Fruit fly (Drosophila melanogaster) whole organism, embryonic: ENCODE measurements around the gene CG42716.

Source experiments
- CG10267 ChIP-seq: fragments of 200-800 bp; sonication (Bioruptor generic); optimal IDR thresholded peaks from 2 replicates; lab custom pipeline; 2018; ENCODE audit warnings: missing biosample characterization, mild to moderate bottlenecking, missing genetic modification characterization, moderate library complexity
- CG14050 ChIP-seq: fragments of 200-800 bp; sonication (Bioruptor generic); IDR thresholded peaks from 3 replicates; pipeline ENCODE4 v1.3.6; 2022; ENCODE audit warnings: missing biosample characterization, missing genetic modification characterization
- CG15514 ChIP-seq: fragments of 200-800 bp; sonication (Bioruptor generic); optimal IDR thresholded peaks from 3 replicates; lab custom pipeline; 2017; ENCODE audit warnings: missing biosample characterization, missing genetic modification characterization, mild to moderate bottlenecking, moderate library complexity, missing genetic modification reagents
- CG16813 ChIP-seq: fragments of 200-800 bp; sonication (Bioruptor generic); IDR thresholded peaks from 3 replicates; pipeline ENCODE4 v1.3.6; 2022; ENCODE audit warnings: missing biosample characterization, missing genetic modification characterization; ENCODE audit not compliant: partially characterized antibody
- CG2875 ChIP-seq: fragments of 200-800 bp; sonication (Bioruptor generic); optimal IDR thresholded peaks from 2 replicates; lab custom pipeline; 2017; ENCODE audit warnings: missing biosample characterization, mild to moderate bottlenecking, missing genetic modification characterization, missing genetic modification reagents
- CG3065 ChIP-seq: fragments of 200-800 bp; sonication (Bioruptor generic); optimal IDR thresholded peaks from 2 replicates; lab custom pipeline; 2016; ENCODE audit warnings: missing biosample characterization, missing genetic modification characterization
- CG34224 ChIP-seq: fragments of 200-800 bp; sonication (Bioruptor generic); IDR thresholded peaks from 3 replicates; pipeline ENCODE4 v1.3.6; 2022; ENCODE audit warnings: missing biosample characterization, missing genetic modification characterization; ENCODE audit not compliant: partially characterized antibody
- CG3726 ChIP-seq: fragments of 200-800 bp; sonication (Bioruptor generic); IDR thresholded peaks from 3 replicates; pipeline ENCODE4, ENCODE4 v1.3.6; 2022; ENCODE audit warnings: missing biosample characterization, missing genetic modification characterization
- CG4360 ChIP-seq: fragments of 200-800 bp; sonication (Bioruptor generic); IDR thresholded peaks from 2 replicates; pipeline ENCODE4 v1.3.6; 2022; ENCODE audit warnings: missing biosample characterization, missing genetic modification characterization
- CG43689 ChIP-seq: fragments of 200-800 bp; sonication (Bioruptor generic); IDR thresholded peaks from 2 replicates; pipeline ENCODE4 v1.3.6; 2022; ENCODE audit warnings: missing biosample characterization, missing genetic modification characterization
- CG5180 ChIP-seq: fragments of 200-800 bp; sonication (Bioruptor generic); optimal IDR thresholded peaks from 3 replicates; lab custom pipeline; 2017; ENCODE audit warnings: missing biosample characterization, missing genetic modification characterization, mild to moderate bottlenecking, moderate library complexity, missing genetic modification reagents
- CG8478 ChIP-seq: fragments of >200 bp; optimal IDR thresholded peaks from 2 replicates; lab custom pipeline; 2018
- Deaf1 ChIP-seq: fragments of 200-800 bp; optimal IDR thresholded peaks from 3 replicates; lab custom pipeline; 2019; ENCODE audit warnings: missing biosample characterization, mild to moderate bottlenecking, missing genetic modification characterization, moderate library complexity
- Dfd ChIP-seq, 2 experiments: fragments of >200 bp; optimal IDR thresholded peaks; 2 replicates each; lab custom pipeline; 2017; ENCODE audit warnings: missing biosample characterization in 2 of 2, missing genetic modification characterization in 2 of 2
- Ets97D ChIP-seq: fragments of 200-800 bp; sonication (Bioruptor generic); optimal IDR thresholded peaks from 3 replicates; lab custom pipeline; 2016; ENCODE audit warnings: missing biosample characterization, missing genetic modification characterization
- Fer2 ChIP-seq: fragments of 200-800 bp; sonication (Bioruptor generic); optimal IDR thresholded peaks from 2 replicates; lab custom pipeline; 2018; ENCODE audit warnings: missing biosample characterization, mild to moderate bottlenecking, missing genetic modification characterization, moderate library complexity
- GATAe ChIP-seq: fragments of 200-800 bp; sonication (Bioruptor generic); conservative IDR thresholded peaks from 2 replicates; pipeline ENCODE4 v1.3.6; 2022; ENCODE audit warnings: missing biosample characterization, missing genetic modification characterization
- Hey ChIP-seq: fragments of 200-800 bp; sonication (Bioruptor generic); optimal IDR thresholded peaks from 3 replicates; lab custom pipeline; 2018; ENCODE audit warnings: missing biosample characterization, mild to moderate bottlenecking, missing genetic modification characterization
- Hr3 ChIP-seq: fragments of 200-800 bp; sonication (Bioruptor generic); optimal IDR thresholded peaks from 3 replicates; lab custom pipeline; 2016; ENCODE audit warnings: missing biosample characterization, missing genetic modification characterization
- Hr51 ChIP-seq, 2 experiments: fragments of 200-800 bp; sonication (Bioruptor generic); optimal IDR thresholded peaks; 2 replicates in 1 of 2; 3 replicates in 1 of 2; lab custom pipeline; 2016 to 2018; ENCODE audit warnings: missing biosample characterization in 2 of 2, missing genetic modification characterization in 2 of 2, mild to moderate bottlenecking in 1 of 2, moderate library complexity in 1 of 2
- Lim3 ChIP-seq: fragments of 200-800 bp; sonication (Bioruptor generic); IDR thresholded peaks from 2 replicates; pipeline ENCODE4 v1.3.6; 2022; ENCODE audit warnings: missing biosample characterization, missing genetic modification characterization
- MESR4 ChIP-seq: fragments of 200-800 bp; sonication (Bioruptor generic); optimal IDR thresholded peaks from 2 replicates; lab custom pipeline; 2018; ENCODE audit warnings: missing biosample characterization, mild to moderate bottlenecking, missing genetic modification characterization, moderate library complexity
- Meics ChIP-seq: fragments of 200-800 bp; sonication (Bioruptor generic); optimal IDR thresholded peaks from 2 replicates; lab custom pipeline; 2017; ENCODE audit warnings: missing biosample characterization, mild to moderate bottlenecking, missing genetic modification characterization
- Mes4 ChIP-seq: fragments of 200-800 bp; sonication (Bioruptor generic); optimal IDR thresholded peaks from 2 replicates; lab custom pipeline; 2016; ENCODE audit warnings: missing biosample characterization, missing genetic modification characterization
- Mrtf ChIP-seq: fragments of 200-800 bp; sonication (Bioruptor generic); IDR thresholded peaks from 3 replicates; pipeline ENCODE4 v1.3.6; 2022; ENCODE audit warnings: missing biosample characterization, missing genetic modification characterization
- NC2α ChIP-seq: fragments of 200-800 bp; sonication (Bioruptor generic); optimal IDR thresholded peaks from 2 replicates; lab custom pipeline; 2016; ENCODE audit warnings: missing biosample characterization, missing genetic modification characterization
- NfI ChIP-seq: fragments of 200-800 bp; sonication (Bioruptor generic); optimal IDR thresholded peaks from 3 replicates; lab custom pipeline; 2018; ENCODE audit warnings: missing biosample characterization, mild to moderate bottlenecking, missing genetic modification characterization, moderate library complexity
- Opbp ChIP-seq: fragments of 200-800 bp; sonication (Bioruptor generic); IDR thresholded peaks from 3 replicates; pipeline ENCODE4 v1.3.6; 2022; ENCODE audit warnings: missing biosample characterization, missing genetic modification characterization; ENCODE audit not compliant: partially characterized antibody
- Ptx1 ChIP-seq: fragments of 200-800 bp; sonication (Bioruptor generic); IDR thresholded peaks from 2 replicates; pipeline ENCODE4 v1.3.6; 2022; ENCODE audit warnings: missing biosample characterization, missing genetic modification characterization
- Sry-δ ChIP-seq: fragments of 200-800 bp; sonication (Bioruptor generic); optimal IDR thresholded peaks from 2 replicates; lab custom pipeline; 2016; ENCODE audit warnings: missing biosample characterization, missing genetic modification characterization
- Xbp1 ChIP-seq: fragments of 200-800 bp; sonication (Bioruptor generic); optimal IDR thresholded peaks from 3 replicates; lab custom pipeline; 2016; ENCODE audit warnings: missing biosample characterization, mild to moderate bottlenecking, missing genetic modification characterization
- Xrp1 ChIP-seq: fragments of 200-800 bp; sonication (Bioruptor generic); IDR thresholded peaks from 2 replicates; pipeline ENCODE4 v1.3.6; 2022; ENCODE audit warnings: missing biosample characterization, missing genetic modification characterization
- abd-A ChIP-seq: fragments of 200-800 bp; sonication (Bioruptor generic); optimal IDR thresholded peaks from 3 replicates; lab custom pipeline; 2019; ENCODE audit warnings: missing biosample characterization, mild to moderate bottlenecking, missing genetic modification characterization, moderate library complexity
- bcd ChIP-seq: fragments of 200-800 bp; sonication (Bioruptor generic); optimal IDR thresholded peaks from 2 replicates; lab custom pipeline; 2017; ENCODE audit warnings: missing biosample characterization, mild to moderate bottlenecking, missing genetic modification characterization
- crc ChIP-seq: fragments of 200-800 bp; sonication (Bioruptor generic); optimal IDR thresholded peaks from 2 replicates; lab custom pipeline; 2016; ENCODE audit warnings: missing biosample characterization, missing genetic modification characterization
- danr ChIP-seq: fragments of 200-800 bp; sonication (Bioruptor generic); IDR thresholded peaks from 2 replicates; pipeline ENCODE4 v1.3.6; 2022; ENCODE audit warnings: missing biosample characterization, missing genetic modification characterization
- dm ChIP-seq: fragments of 200-800 bp; sonication (Bioruptor generic); optimal IDR thresholded peaks from 3 replicates; lab custom pipeline; 2016; ENCODE audit warnings: missing biosample characterization, missing genetic modification characterization
- dmrt99B ChIP-seq: fragments of 200-800 bp; sonication (Bioruptor generic); optimal IDR thresholded peaks from 2 replicates; lab custom pipeline; 2018; ENCODE audit warnings: missing biosample characterization, mild to moderate bottlenecking, missing genetic modification characterization, moderate library complexity
- dpn ChIP-seq, 2 experiments: fragments of 200-800 bp; sonication (Bioruptor generic); optimal IDR thresholded peaks; 3 replicates each; lab custom pipeline; 2016; ENCODE audit warnings: missing biosample characterization in 2 of 2, missing genetic modification characterization in 2 of 2
- esg ChIP-seq: fragments of 200-800 bp; sonication (Bioruptor generic); conservative IDR thresholded peaks from 2 replicates; pipeline ENCODE4 v1.3.6; 2022; ENCODE audit warnings: missing biosample characterization, missing genetic modification characterization
- gem ChIP-seq: fragments of 200-800 bp; sonication (Bioruptor generic); optimal IDR thresholded peaks from 2 replicates; lab custom pipeline; 2019; ENCODE audit warnings: missing biosample characterization, mild to moderate bottlenecking, missing genetic modification characterization, moderate library complexity
- inv ChIP-seq: fragments of 200-800 bp; sonication (Bioruptor generic); IDR thresholded peaks from 2 replicates; pipeline ENCODE4 v1.3.6; 2022; ENCODE audit warnings: missing biosample characterization, missing genetic modification characterization; ENCODE audit not compliant: partially characterized antibody
- kah ChIP-seq: fragments of 200-800 bp; sonication (Bioruptor generic); optimal IDR thresholded peaks from 2 replicates; lab custom pipeline; 2018; ENCODE audit warnings: missing biosample characterization, mild to moderate bottlenecking, missing genetic modification characterization
- ken ChIP-seq: fragments of 200-800 bp; sonication (Bioruptor generic); IDR thresholded peaks from 3 replicates; pipeline ENCODE4 v1.3.6; 2022; ENCODE audit warnings: missing biosample characterization, missing genetic modification characterization
- mirr ChIP-seq: fragments of 200-800 bp; sonication (Bioruptor generic); optimal IDR thresholded peaks from 3 replicates; lab custom pipeline; 2018; ENCODE audit warnings: missing biosample characterization, mild to moderate bottlenecking, missing genetic modification characterization
- scrt ChIP-seq: fragments of 200-800 bp; sonication (Bioruptor generic); optimal IDR thresholded peaks from 2 replicates; lab custom pipeline; 2018; ENCODE audit warnings: missing biosample characterization, mild to moderate bottlenecking, missing genetic modification characterization, moderate library complexity
- so ChIP-seq: fragments of 200-800 bp; sonication (Bioruptor generic); IDR thresholded peaks from 3 replicates; pipeline ENCODE4 v1.3.6; 2022; ENCODE audit warnings: missing biosample characterization, missing genetic modification characterization
- sqz ChIP-seq: fragments of 200-800 bp; sonication (Bioruptor generic); optimal IDR thresholded peaks from 3 replicates; lab custom pipeline; 2018; ENCODE audit warnings: missing biosample characterization, mild to moderate bottlenecking, missing genetic modification characterization
- wek ChIP-seq: fragments of 200-800 bp; sonication (Bioruptor generic); optimal IDR thresholded peaks from 3 replicates; lab custom pipeline; 2018; ENCODE audit warnings: missing biosample characterization, mild to moderate bottlenecking, missing genetic modification characterization, moderate library complexity
- zen2 ChIP-seq: fragments of 200-800 bp; sonication (Bioruptor generic); IDR thresholded peaks from 3 replicates; pipeline ENCODE4 v1.3.6; 2022; ENCODE audit warnings: missing biosample characterization, missing genetic modification characterization; ENCODE audit not compliant: partially characterized antibody

The CG42716 gene

dm6 chr3L:16027163-16027633 lies 6.4 kb upstream of the CG42716 start (continued):
- TF ChIP-seq danr (GFP tag; lab: Robert Waterston, UW) (no peak), CG15514 (peak; percentile 50), so (peak; percentile 70; the same call in 2 of the 3 replicates), CG10267 (tag; lab: Kevin White, UChicago) (peak; percentile 14), NC2α (GFP tag; lab: Kevin White, UChicago) (peak; percentile 14), Ets97D (GFP tag; lab: Kevin White, UChicago) (peak; percentile 26), esg (GFP tag; lab: Robert Waterston, UW) (0 out of 2 replicates have a peak, but pooled peaks have one; percentile 14), Lim3 (no peak), CG16813 (GFP tag; lab: Robert Waterston, UW) (no peak), CG4360 (GFP tag; lab: Robert Waterston, UW) (peak; percentile 39; the same call in 1 of the 2 replicates), sqz (GFP tag; lab: Kevin White, UChicago) (peak; percentile 96), wek (peak; percentile 12), Mrtf (GFP tag; lab: Robert Waterston, UW) (no peak), Ptx1 (peak; percentile 48), ken (GFP tag; lab: Robert Waterston, UW) (no peak), scrt (GFP tag; lab: Kevin White, UChicago) (peak; percentile 13), Xbp1 (GFP tag; lab: Kevin White, UChicago) (no peak), CG34224 (no peak), Opbp (GFP tag; lab: Robert Waterston, UW) (no peak), Deaf1 (peak; percentile 8), Sry-δ (GFP tag; lab: Kevin White, UChicago) (no peak), dm (GFP tag; lab: Kevin White, UChicago) (no peak), Dfd (GFP tag; optimal IDR thresholded peaks at IDR 0.05; lab: Kevin White, UChicago) (no peak), CG3726 (GFP tag; lab: Robert Waterston, UW) (no peak), NfI (GFP tag; lab: Kevin White, UChicago) (no peak), inv (no peak), crc (GFP tag; lab: Kevin White, UChicago) (no peak), CG5180 (GFP tag; lab: Kevin White, UChicago) (peak; percentile 64), Hey (no peak), dpn (GFP tag; optimal IDR thresholded peaks at IDR 0.05; lab: Kevin White, UChicago) (peak in 1 of 2 experiments; percentile 56), CG2875 (peak; percentile 54), Fer2 (tag; lab: Kevin White, UChicago) (no peak), Meics (peak; percentile 47), CG43689 (GFP tag; lab: Robert Waterston, UW) (no peak), zen2 (GFP tag; lab: Robert Waterston, UW) (no peak), CG3065 (GFP tag; lab: Kevin White, UChicago) (no peak), MESR4 (GFP tag; lab: Kevin White, UChicago) (no peak), Xrp1 (GFP tag; lab: Robert Waterston, UW) (peak; percentile 63), Hr51 (GFP tag; optimal IDR thresholded peaks at IDR 0.05; lab: Kevin White, UChicago) (no peak), dmrt99B (peak; percentile 55), Mes4 (GFP tag; lab: Kevin White, UChicago) (no peak), mirr (GFP tag; lab: Kevin White, UChicago) (no peak), CG8478 (no peak), kah (GFP tag; lab: Kevin White, UChicago) (peak; percentile 51), abd-A (no peak), Hr3 (GFP tag; lab: Kevin White, UChicago) (no peak), bcd (GFP tag; lab: Kevin White, UChicago) (peak; percentile 51), gem (tag; lab: Kevin White, UChicago) (peak; percentile 23), CG14050 (0 out of 3 replicates have a peak, but pooled peaks have one; percentile 14), GATAe (GFP tag; lab: Robert Waterston, UW) (no peak)
